In genomic region chrV:8588079-8588478, ce11 we compare ENCODE assay signal across 2 worm cellular contexts.
TF ChIP-seq lines count a peak whose summit lies in the region.

C10B5.3 (minus strand) TSS chrV:8588179.

TF ChIP-seq in whole organism, L4 larva, 104 proteins besides CTCF, POLR2A, EP300 and RAD21:
- TF ChIP-seq Y105C5A.15 (GFP tag; IDR thresholded peaks at IDR 0.05; lab: Robert Waterston, UW) (0 out of 2 replicates have a peak, but pooled peaks have one; percentile 32), lin-29 (GFP tag; IDR thresholded peaks at IDR 0.05; lab: Robert Waterston, UW) (no peak), unc-62 (GFP tag; optimal IDR thresholded peaks at IDR 0.05 in 1 of 2; lab: Kevin White, UChicago) (peak in 1 of 2 experiments; percentile 72), unc-62 (tag; optimal IDR thresholded peaks at IDR 0.05; lab: Kevin White, UChicago) (no peak)

TF ChIP-seq in whole organism, midembryonic, 9 proteins besides CTCF, POLR2A, EP300 and RAD21:
- TF ChIP-seq ztf-23 (GFP tag; IDR thresholded peaks at IDR 0.05; lab: Robert Waterston, UW) (0 out of 2 replicates have a peak, but pooled peaks have one; percentile 15), klf-2 (GFP tag; conservative IDR thresholded peaks at IDR 0.05; lab: Robert Waterston, UW) (no peak), ztf-29 (GFP tag; IDR thresholded peaks at IDR 0.05; lab: Robert Waterston, UW) (no peak), cog-1 (tag; optimal IDR thresholded peaks at IDR 0.05; lab: Kevin White, UChicago) (no peak), med-1 (GFP tag; optimal IDR thresholded peaks at IDR 0.05; lab: Kevin White, UChicago; ENCODE audit: insufficient read depth) (no peak)
TF ChIP-seq in whole organism, midembryonic: peak in this region for 1.
